Worm (Caenorhabditis elegans) whole organism, young adult: ENCODE measurements around the gene mes-6.

Source experiments
- B0019.2 ChIP-seq: fragments of 200-800 bp; sonication (Bioruptor generic); conservative IDR thresholded peaks from 2 replicates; pipeline ENCODE4 v1.3.6; 2022; ENCODE audit warnings: missing genetic modification reagents, missing genetic modification characterization, missing compliant biosample characterization
- F37B4.10 ChIP-seq: fragments of 200-800 bp; sonication (Bioruptor generic); IDR thresholded peaks from 2 replicates; pipeline ENCODE4 v1.3.6; 2022; ENCODE audit warnings: missing genetic modification characterization, missing compliant biosample characterization
- F52B5.7 ChIP-seq: sonication (generic microtip); optimal IDR thresholded peaks from 2 replicates; lab custom pipeline; 2016; ENCODE audit warnings: mild to moderate bottlenecking, missing genetic modification characterization, missing compliant biosample characterization
- F55B11.4 ChIP-seq: sonication (generic microtip); optimal IDR thresholded peaks from 2 replicates; lab custom pipeline; 2016; ENCODE audit warnings: missing compliant biosample characterization, missing genetic modification characterization, borderline replicate concordance; ENCODE audit not compliant: insufficient read depth
- K11D2.4 ChIP-seq: fragments of 200-800 bp; sonication (Bioruptor generic); IDR thresholded peaks from 2 replicates; pipeline ENCODE4 v1.3.6; 2022; ENCODE audit warnings: missing genetic modification reagents, missing genetic modification characterization, missing compliant biosample characterization
- K12H6.12 ChIP-seq: fragments of 200-800 bp; sonication (Bioruptor generic); optimal IDR thresholded peaks from 2 replicates; lab custom pipeline; 2018; ENCODE audit warnings: mild to moderate bottlenecking, missing genetic modification characterization, missing compliant biosample characterization
- T26A5.8 ChIP-seq: sonication (generic microtip); optimal IDR thresholded peaks from 2 replicates; lab custom pipeline; 2016; ENCODE audit warnings: missing genetic modification characterization, missing compliant biosample characterization
- Y53G8AR.9 ChIP-seq: fragments of 200-800 bp; sonication (Bioruptor generic); conservative IDR thresholded peaks from 2 replicates; pipeline ENCODE4 v1.3.6; 2022; ENCODE audit warnings: missing genetic modification reagents, missing genetic modification characterization, missing compliant biosample characterization
- Y79H2A.3 ChIP-seq: fragments of 200-800 bp; sonication (Bioruptor generic); conservative IDR thresholded peaks from 2 replicates; pipeline ENCODE4 v1.3.6; 2022; ENCODE audit warnings: missing genetic modification reagents, missing genetic modification characterization, missing compliant biosample characterization
- Y95B8A.8 ChIP-seq: fragments of 200-800 bp; sonication (Bioruptor generic); IDR thresholded peaks from 2 replicates; pipeline ENCODE4 v1.3.6; 2022; ENCODE audit warnings: missing genetic modification reagents, missing genetic modification characterization, missing compliant biosample characterization
- aptf-3 ChIP-seq: fragments of 200-800 bp; sonication (Bioruptor generic); IDR thresholded peaks from 2 replicates; pipeline ENCODE4 v1.3.6; 2022; ENCODE audit warnings: missing genetic modification characterization, missing compliant biosample characterization
- atf-7 ChIP-seq: sonication (generic microtip); optimal IDR thresholded peaks from 2 replicates; lab custom pipeline; 2017; ENCODE audit warnings: mild to moderate bottlenecking, missing genetic modification characterization, missing compliant biosample characterization
- bed-1 ChIP-seq: fragments of 200-800 bp; sonication (Bioruptor generic); IDR thresholded peaks from 2 replicates; pipeline ENCODE4 v1.3.6; 2022; ENCODE audit warnings: missing genetic modification reagents, missing genetic modification characterization, missing compliant biosample characterization
- cebp-1 ChIP-seq, 2 experiments: fragments of 200-800 bp in 1 of 2; sonication (Bioruptor generic) in 1 of 2; sonication (generic microtip) in 1 of 2; IDR thresholded peaks in 1 of 2; optimal IDR thresholded peaks in 1 of 2; 2 replicates each; pipeline versions ENCODE4 v1.3.6 to Lab custom; 2017 to 2022; ENCODE audit warnings: missing compliant biosample characterization in 2 of 2, missing genetic modification characterization in 2 of 2, mild to moderate bottlenecking in 1 of 2, missing genetic modification reagents in 1 of 2, moderate library complexity in 1 of 2
- ceh-100 ChIP-seq: fragments of 200-800 bp; sonication (Bioruptor generic); IDR thresholded peaks from 2 replicates; pipeline ENCODE4 v1.3.6; 2022; ENCODE audit warnings: missing genetic modification reagents, missing genetic modification characterization, missing compliant biosample characterization
- ceh-40 ChIP-seq: fragments of 200-800 bp; sonication (Bioruptor generic); IDR thresholded peaks from 2 replicates; pipeline ENCODE4 v1.3.6; 2022; ENCODE audit warnings: missing genetic modification characterization, missing compliant biosample characterization
- chd-7 ChIP-seq: sonication (generic microtip); optimal IDR thresholded peaks from 2 replicates; lab custom pipeline; 2016; ENCODE audit warnings: mild to moderate bottlenecking, missing genetic modification characterization, moderate library complexity, missing compliant biosample characterization
- gei-17 ChIP-seq: fragments of 200-800 bp; sonication (Bioruptor generic); optimal IDR thresholded peaks from 2 replicates; lab custom pipeline; 2018; ENCODE audit warnings: mild to moderate bottlenecking, missing genetic modification characterization, missing compliant biosample characterization
- hlh-26 ChIP-seq: fragments of 200-800 bp; sonication (Bioruptor generic); conservative IDR thresholded peaks from 2 replicates; pipeline ENCODE4 v1.3.6; 2022; ENCODE audit warnings: missing genetic modification reagents, missing genetic modification characterization, missing compliant biosample characterization
- hmg-20 ChIP-seq: fragments of 200-800 bp; sonication (Bioruptor generic); IDR thresholded peaks from 2 replicates; pipeline ENCODE4 v1.3.6; 2022; ENCODE audit warnings: missing genetic modification reagents, missing genetic modification characterization, missing compliant biosample characterization
- lin-35 ChIP-seq, 3 experiments: fragments of 150-350 bp in 2 of 3; sonication (generic microtip) in 1 of 3; optimal IDR thresholded peaks; 2 replicates each; lab custom pipeline; 2014 to 2018; ENCODE audit warnings: missing biosample characterization in 3 of 3, missing genetic modification characterization in 3 of 3, missing genetic modification reagents in 3 of 3
- lin-40 ChIP-seq: sonication (generic microtip); optimal IDR thresholded peaks from 2 replicates; lab custom pipeline; 2016; ENCODE audit warnings: missing genetic modification characterization, mild to moderate bottlenecking, missing compliant biosample characterization, missing genotype, missing genetic modification reagents
- lin-54 ChIP-seq: fragments of 200-800 bp; sonication (Bioruptor generic); optimal IDR thresholded peaks from 2 replicates; lab custom pipeline; 2018; ENCODE audit warnings: mild to moderate bottlenecking, missing genetic modification characterization, missing compliant biosample characterization
- lsy-27 ChIP-seq: sonication (generic microtip); optimal IDR thresholded peaks from 2 replicates; lab custom pipeline; 2017; ENCODE audit warnings: missing genetic modification characterization, mild to moderate bottlenecking, missing compliant biosample characterization, antibody characterized with exemption, missing genotype, borderline replicate concordance; ENCODE audit not compliant: insufficient read depth
- madf-10 ChIP-seq: sonication (generic microtip); optimal IDR thresholded peaks from 2 replicates; lab custom pipeline; 2016; ENCODE audit warnings: mild to moderate bottlenecking, missing genetic modification characterization, missing compliant biosample characterization
- mxl-1 ChIP-seq: sonication (generic microtip); optimal IDR thresholded peaks from 2 replicates; lab custom pipeline; 2016; ENCODE audit warnings: missing genetic modification characterization, missing compliant biosample characterization
- nhr-179 ChIP-seq: sonication (generic microtip); optimal IDR thresholded peaks from 2 replicates; lab custom pipeline; 2016; ENCODE audit warnings: mild to moderate bottlenecking, missing genetic modification characterization, missing compliant biosample characterization
- nhr-27 ChIP-seq: fragments of 200-800 bp; sonication (Bioruptor generic); optimal IDR thresholded peaks from 2 replicates; lab custom pipeline; 2018; ENCODE audit warnings: mild to moderate bottlenecking, missing genetic modification characterization, moderate library complexity, missing compliant biosample characterization
- nhr-80 ChIP-seq: sonication (generic microtip); optimal IDR thresholded peaks from 2 replicates; lab custom pipeline; 2016; ENCODE audit warnings: missing genetic modification characterization, missing compliant biosample characterization
- rcor-1 ChIP-seq: fragments of 200-800 bp; sonication (Bioruptor generic); IDR thresholded peaks from 2 replicates; pipeline ENCODE4 v1.3.6; 2022; ENCODE audit warnings: missing genetic modification reagents, missing genetic modification characterization, missing compliant biosample characterization
- rec-8 ChIP-seq, 2 experiments: sonication (generic microtip); optimal IDR thresholded peaks; 2 replicates each; lab custom pipeline; 2016; ENCODE audit warnings: mild to moderate bottlenecking in 2 of 2, missing genetic modification characterization in 2 of 2, missing genetic modification reagents in 2 of 2, missing genotype in 2 of 2, missing biosample characterization in 1 of 2, missing compliant biosample characterization in 1 of 2, moderate library complexity in 1 of 2
- sea-2 ChIP-seq: fragments of 200-800 bp; sonication (Bioruptor generic); IDR thresholded peaks from 2 replicates; pipeline ENCODE4 v1.3.6; 2022; ENCODE audit warnings: missing genetic modification characterization, missing compliant biosample characterization
- snpc-3.4 ChIP-seq: sonication (generic microtip); optimal IDR thresholded peaks from 2 replicates; lab custom pipeline; 2017; ENCODE audit warnings: missing genetic modification characterization, mild to moderate bottlenecking, missing compliant biosample characterization, antibody characterized with exemption, moderate library complexity, missing genotype, missing genetic modification reagents
- tbp1 ChIP-seq: fragments of 200-800 bp; sonication (Bioruptor generic); optimal IDR thresholded peaks from 2 replicates; lab custom pipeline; 2018; ENCODE audit warnings: mild to moderate bottlenecking, missing genetic modification characterization, missing compliant biosample characterization
- tbx-9 ChIP-seq: sonication (generic microtip); optimal IDR thresholded peaks from 2 replicates; lab custom pipeline; 2016; ENCODE audit warnings: borderline replicate concordance, missing genetic modification characterization, inconsistent platforms, missing compliant biosample characterization
- tlf-1 ChIP-seq: fragments of 200-800 bp; sonication (Bioruptor generic); optimal IDR thresholded peaks from 2 replicates; lab custom pipeline; 2018; ENCODE audit warnings: mild to moderate bottlenecking, missing genetic modification characterization, missing compliant biosample characterization
- xnd-1 ChIP-seq: sonication (generic microtip); optimal IDR thresholded peaks from 2 replicates; lab custom pipeline; 2016; ENCODE audit warnings: missing genotype, missing genetic modification reagents, missing genetic modification characterization, missing compliant biosample characterization
- zim-3 ChIP-seq: sonication (generic microtip); optimal IDR thresholded peaks from 2 replicates; lab custom pipeline; 2017; ENCODE audit warnings: mild to moderate bottlenecking, missing genetic modification characterization, moderate library complexity, missing compliant biosample characterization
- ztf-26 ChIP-seq: sonication (generic microtip); optimal IDR thresholded peaks from 2 replicates; lab custom pipeline; 2017; ENCODE audit warnings: missing genetic modification characterization, missing compliant biosample characterization
- ztf-28 ChIP-seq: fragments of 200-800 bp; sonication (Bioruptor generic); IDR thresholded peaks from 2 replicates; pipeline ENCODE4 v1.3.6; 2022; ENCODE audit warnings: missing genetic modification reagents, missing genetic modification characterization, missing compliant biosample characterization
- ztf-3 ChIP-seq: fragments of 200-800 bp; sonication (Bioruptor generic); optimal IDR thresholded peaks from 2 replicates; lab custom pipeline; 2018; ENCODE audit warnings: mild to moderate bottlenecking, missing genetic modification characterization, missing compliant biosample characterization
- ztf-6 ChIP-seq: fragments of 200-800 bp; sonication (Bioruptor generic); IDR thresholded peaks from 2 replicates; pipeline ENCODE4 v1.3.6; 2022; ENCODE audit warnings: missing genetic modification reagents, missing genetic modification characterization, missing compliant biosample characterization

mes-6 gene

DNA sequence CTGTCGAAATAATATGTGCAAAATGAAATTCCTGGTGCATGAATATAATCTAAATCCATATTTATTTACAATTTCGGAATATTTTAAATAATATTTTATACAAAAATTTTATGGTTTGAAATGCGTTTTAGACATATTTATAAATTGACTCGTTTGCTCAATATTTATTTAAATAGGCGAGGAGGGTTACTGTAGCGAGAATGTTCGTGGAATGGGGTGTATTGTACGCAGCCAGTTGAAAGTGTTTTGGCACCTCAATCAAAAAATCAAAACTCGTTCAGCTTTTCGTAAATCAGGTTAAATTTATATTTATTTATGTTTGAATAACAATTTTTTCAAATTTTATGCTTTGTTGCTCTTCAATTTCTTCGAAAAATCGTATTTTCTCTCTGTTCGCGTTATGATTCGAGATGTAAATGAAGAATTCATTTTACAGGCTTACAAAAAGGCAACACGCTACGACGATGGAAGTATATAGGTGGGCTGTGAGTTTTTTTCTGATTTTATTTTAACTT, 27.6 kb downstream of the mes-6 start, which contains the start of gene hyl-1 (continued):
- TF ChIP-seq sea-2 (GFP tag; lab: Robert Waterston, UW): no peak

ce11 chrIV:8539645-8540044, 28.6 kb downstream of the mes-6 start:
- TF ChIP-seq F55B11.4 (no peak), nhr-80 (tag; lab: Kevin White, UChicago) (peak; percentile 44), cebp-1 (GFP tag; IDR thresholded peaks at IDR 0.05; lab: Robert Waterston, UW) (no peak; the same call in 1 of the 2 replicates), cebp-1 (tag; optimal IDR thresholded peaks at IDR 0.05; lab: Kevin White, UChicago) (peak; percentile 26), nhr-27 (no peak), chd-7 (no peak)

- TF ChIP-seq K12H6.12 (no peak), lin-35 (GFP tag; optimal IDR thresholded peaks at IDR 0.05; lab: Kevin White, UChicago) (no peak), ztf-3 (GFP tag; lab: Kevin White, UChicago) (no peak), nhr-80 (tag; lab: Kevin White, UChicago) (peak; percentile 76), ztf-28 (GFP tag; lab: Robert Waterston, UW) (no peak), ceh-40 (GFP tag; lab: Robert Waterston, UW) (no peak), lsy-27 (tag; lab: Kevin White, UChicago) (no peak), ztf-6 (GFP tag; lab: Robert Waterston, UW) (no peak), F37B4.10 (no peak), rec-8 (tag; optimal IDR thresholded peaks at IDR 0.05; lab: Kevin White, UChicago) (no peak), snpc-3.4 (tag; lab: Kevin White, UChicago) (no peak), K11D2.4 (GFP tag; lab: Robert Waterston, UW) (no peak), lin-54 (GFP tag; lab: Kevin White, UChicago) (peak; percentile 2)
- TF ChIP-seq, all 124 proteins: peak for 2
Observed at ce11 chrIV:8540268-8540667, 29.2 kb downstream of the mes-6 start.

ce11 chrIV:8542272-8542671, 31.2 kb downstream of the mes-6 start:
- TF ChIP-seq mxl-1 (tag; lab: Kevin White, UChicago) (no peak), nhr-80 (tag; lab: Kevin White, UChicago) (peak; percentile 81), atf-7 (tag; lab: Kevin White, UChicago) (peak; percentile 39), sea-2 (GFP tag; lab: Robert Waterston, UW) (no peak), bed-1 (GFP tag; lab: Robert Waterston, UW) (no peak), hlh-26 (GFP tag; lab: Robert Waterston, UW) (no peak), B0019.2 (GFP tag; lab: Robert Waterston, UW) (no peak), ztf-26 (no peak), hmg-20 (GFP tag; lab: Robert Waterston, UW) (no peak), gei-17 (GFP tag; lab: Kevin White, UChicago) (no peak), nhr-179 (tag; lab: Kevin White, UChicago) (no peak)

DNA sequence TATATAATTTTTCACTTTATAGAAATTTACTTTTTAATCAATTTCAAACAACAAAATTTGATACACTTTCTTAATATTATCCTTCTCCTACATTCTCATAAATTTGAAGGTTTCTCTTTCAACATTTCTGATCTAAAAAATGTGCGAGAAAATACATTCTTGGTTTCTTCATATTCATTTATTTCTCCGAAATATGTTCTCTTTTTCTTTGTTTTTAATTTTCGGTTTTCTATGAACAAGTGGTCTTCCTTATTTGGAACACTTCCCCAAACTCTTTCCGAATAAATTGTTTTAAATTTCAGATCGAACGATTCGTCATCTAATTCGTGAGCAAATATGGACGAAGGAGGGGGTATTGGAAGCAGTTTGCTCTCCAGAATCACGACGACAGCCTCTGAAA, 48.0 kb downstream of the mes-6 start, which contains the start of gene npr-22:
npr-22 (plus strand) TSS at position 301 of the 400 bp plus-strand sequence.
- TF ChIP-seq Y79H2A.3 (no peak), ztf-3 (GFP tag; lab: Kevin White, UChicago) (no peak), ceh-100 (GFP tag; lab: Robert Waterston, UW) (no peak), Y53G8AR.9 (GFP tag; lab: Robert Waterston, UW) (no peak), T26A5.8 (tag; lab: Kevin White, UChicago) (no peak), madf-10 (tag; lab: Kevin White, UChicago) (no peak), hlh-26 (GFP tag; lab: Robert Waterston, UW) (no peak), xnd-1 (tag; lab: Kevin White, UChicago) (no peak), zim-3 (tag; lab: Kevin White, UChicago) (no peak), rcor-1 (no peak), tbp1 (GFP tag; lab: Kevin White, UChicago) (no peak), Y95B8A.8 (no peak), F52B5.7 (tag; lab: Kevin White, UChicago) (no peak), lin-40 (tag; lab: Kevin White, UChicago) (no peak), tbx-9 (no peak), nhr-179 (tag; lab: Kevin White, UChicago) (no peak), aptf-3 (no peak), tlf-1 (GFP tag; lab: Kevin White, UChicago) (no peak)
